Fruit fly (Drosophila melanogaster) whole organism, embryonic: ENCODE results near the gene PCNA2.

ENCODE experiments used
- Awh ChIP-seq: fragments of 200-800 bp; sonication (Bioruptor generic); IDR thresholded peaks from 2 replicates; pipeline ENCODE4, ENCODE4 v1.3.6; 2022; ENCODE audit warnings: missing biosample characterization, missing genetic modification characterization
- C15 ChIP-seq: fragments of 200-800 bp; sonication (Bioruptor generic); IDR thresholded peaks from 3 replicates; pipeline ENCODE4 v1.3.6; 2022; ENCODE audit warnings: missing biosample characterization, missing genetic modification characterization
- CG1024 ChIP-seq: fragments of 200-800 bp; sonication (Bioruptor generic); IDR thresholded peaks from 2 replicates; pipeline ENCODE4 v1.3.6; 2022; ENCODE audit warnings: missing biosample characterization, missing genetic modification characterization
- CG10462 ChIP-seq: fragments of 200-800 bp; sonication (Bioruptor generic); optimal IDR thresholded peaks from 2 replicates; lab custom pipeline; 2016; ENCODE audit warnings: missing biosample characterization, missing genetic modification characterization
- CG13287 ChIP-seq: fragments of 200-800 bp; sonication (Bioruptor generic); IDR thresholded peaks from 2 replicates; pipeline ENCODE4 v1.3.6; 2022; ENCODE audit warnings: missing biosample characterization, missing genetic modification characterization; ENCODE audit not compliant: partially characterized antibody
- CG14050 ChIP-seq: fragments of 200-800 bp; sonication (Bioruptor generic); IDR thresholded peaks from 3 replicates; pipeline ENCODE4 v1.3.6; 2022; ENCODE audit warnings: missing biosample characterization, missing genetic modification characterization
- CG17359 ChIP-seq: fragments of 200-800 bp; sonication (Bioruptor generic); optimal IDR thresholded peaks from 3 replicates; lab custom pipeline; 2018; ENCODE audit warnings: missing biosample characterization, mild to moderate bottlenecking, missing genetic modification characterization, moderate library complexity
- CG18599 ChIP-seq: fragments of 200-800 bp; sonication (Bioruptor generic); optimal IDR thresholded peaks from 3 replicates; lab custom pipeline; 2017; ENCODE audit warnings: missing biosample characterization, missing genetic modification characterization, mild to moderate bottlenecking, moderate library complexity, missing genetic modification reagents
- CG30431 ChIP-seq: fragments of 200-800 bp; sonication (Bioruptor generic); optimal IDR thresholded peaks from 2 replicates; lab custom pipeline; 2017; ENCODE audit warnings: missing biosample characterization, missing genetic modification characterization
- CG32767 ChIP-seq: fragments of 200-800 bp; sonication (Bioruptor generic); IDR thresholded peaks from 2 replicates; pipeline ENCODE4 v1.3.6; 2022; ENCODE audit warnings: missing biosample characterization, missing genetic modification characterization
- CG5245 ChIP-seq: fragments of 200-800 bp; sonication (Bioruptor generic); optimal IDR thresholded peaks from 3 replicates; lab custom pipeline; 2016; ENCODE audit warnings: missing biosample characterization, missing genetic modification characterization
- CG6175 ChIP-seq: fragments of 200-800 bp; sonication (Bioruptor generic); IDR thresholded peaks from 3 replicates; pipeline ENCODE4 v1.3.6; 2022; ENCODE audit warnings: missing biosample characterization, missing genetic modification characterization
- CG9876 ChIP-seq: fragments of 200-800 bp; sonication (Bioruptor generic); optimal IDR thresholded peaks from 2 replicates; lab custom pipeline; 2016; ENCODE audit warnings: missing biosample characterization, missing genetic modification characterization
- Dek ChIP-seq: fragments of 200-800 bp; sonication (Bioruptor generic); optimal IDR thresholded peaks from 3 replicates; lab custom pipeline; 2019; ENCODE audit warnings: missing biosample characterization, mild to moderate bottlenecking, missing genetic modification characterization, moderate library complexity
- Drgx ChIP-seq: fragments of 200-800 bp; sonication (Bioruptor generic); IDR thresholded peaks from 2 replicates; pipeline ENCODE4 v1.3.6; 2022; ENCODE audit warnings: missing biosample characterization, missing genetic modification characterization
- E2f1 ChIP-seq: fragments of 200-800 bp; sonication (Bioruptor generic); IDR thresholded peaks from 2 replicates; pipeline ENCODE4 v1.3.6; 2022; ENCODE audit warnings: missing biosample characterization, missing genetic modification characterization
- E2f2 ChIP-seq: fragments of 200-800 bp; sonication (Bioruptor generic); IDR thresholded peaks from 2 replicates; pipeline ENCODE4 v1.3.6; 2022; ENCODE audit warnings: missing biosample characterization, missing genetic modification characterization
- ERR ChIP-seq: fragments of 200-800 bp; sonication (Bioruptor generic); optimal IDR thresholded peaks from 2 replicates; lab custom pipeline; 2016; ENCODE audit warnings: missing biosample characterization, missing genetic modification characterization
- Gsc ChIP-seq: fragments of 200-800 bp; sonication (Bioruptor generic); IDR thresholded peaks from 2 replicates; pipeline ENCODE4 v1.3.6; 2022; ENCODE audit warnings: missing biosample characterization, missing genetic modification characterization
- H2.0 ChIP-seq: fragments of 200-800 bp; sonication (Bioruptor generic); IDR thresholded peaks from 2 replicates; pipeline ENCODE4 v1.3.6; 2022; ENCODE audit warnings: missing biosample characterization, missing genetic modification characterization
- MBD-R2 ChIP-seq: fragments of 200-800 bp; sonication (Bioruptor generic); IDR thresholded peaks from 2 replicates; pipeline ENCODE4 v1.3.6; 2022; ENCODE audit warnings: missing biosample characterization, missing genetic modification characterization
- Med ChIP-seq: fragments of 200-800 bp; sonication (Bioruptor generic); peaks from one replicate; lab custom pipeline; 2016; ENCODE audit warnings: missing biosample characterization, missing genetic modification characterization, mild to moderate bottlenecking, inconsistent platforms, moderate library complexity
- Meics ChIP-seq: fragments of 200-800 bp; sonication (Bioruptor generic); optimal IDR thresholded peaks from 2 replicates; lab custom pipeline; 2017; ENCODE audit warnings: missing biosample characterization, mild to moderate bottlenecking, missing genetic modification characterization
- Mes4 ChIP-seq: fragments of 200-800 bp; sonication (Bioruptor generic); optimal IDR thresholded peaks from 2 replicates; lab custom pipeline; 2016; ENCODE audit warnings: missing biosample characterization, missing genetic modification characterization
- NC2β ChIP-seq: fragments of 200-800 bp; sonication (Bioruptor generic); optimal IDR thresholded peaks from 2 replicates; lab custom pipeline; 2016; ENCODE audit warnings: missing biosample characterization, missing genetic modification characterization
- Oli ChIP-seq: fragments of 200-800 bp; sonication (Bioruptor generic); optimal IDR thresholded peaks from 2 replicates; lab custom pipeline; 2018; ENCODE audit warnings: missing biosample characterization, mild to moderate bottlenecking, missing genetic modification characterization, moderate library complexity
- Ravus ChIP-seq: fragments of 200-800 bp; sonication (Bioruptor generic); IDR thresholded peaks from 2 replicates; pipeline ENCODE4 v1.3.6; 2022; ENCODE audit warnings: missing biosample characterization, missing genetic modification characterization
- Side ChIP-seq: fragments of 200-800 bp; sonication (Bioruptor generic); optimal IDR thresholded peaks from 2 replicates; lab custom pipeline; 2016; ENCODE audit warnings: missing biosample characterization, missing genetic modification characterization
- br ChIP-seq: fragments of >200 bp; optimal IDR thresholded peaks from 2 replicates; lab custom pipeline; 2017
- dan ChIP-seq: fragments of 200-800 bp; sonication (Bioruptor generic); IDR thresholded peaks from 2 replicates; pipeline ENCODE4 v1.3.6; 2022; ENCODE audit warnings: missing biosample characterization, missing genetic modification characterization
- dati ChIP-seq: fragments of 200-800 bp; sonication (Bioruptor generic); IDR thresholded peaks from 2 replicates; pipeline ENCODE4 v1.3.6; 2022; ENCODE audit warnings: missing biosample characterization, missing genetic modification characterization
- dm ChIP-seq: fragments of 200-800 bp; sonication (Bioruptor generic); optimal IDR thresholded peaks from 3 replicates; lab custom pipeline; 2016; ENCODE audit warnings: missing biosample characterization, missing genetic modification characterization
- esg ChIP-seq: fragments of 200-800 bp; sonication (Bioruptor generic); conservative IDR thresholded peaks from 2 replicates; pipeline ENCODE4 v1.3.6; 2022; ENCODE audit warnings: missing biosample characterization, missing genetic modification characterization
- eve ChIP-seq, 2 experiments: fragments of >200 bp; optimal IDR thresholded peaks; 2 replicates each; lab custom pipeline; 2017; ENCODE audit warnings: missing biosample characterization in 2 of 2, missing genetic modification characterization in 2 of 2
- gsb-n ChIP-seq: fragments of 200-800 bp; sonication (Bioruptor generic); optimal IDR thresholded peaks from 3 replicates; lab custom pipeline; 2018; ENCODE audit warnings: missing biosample characterization, mild to moderate bottlenecking, missing genetic modification characterization
- hkb ChIP-seq, 2 experiments: fragments of 200-800 bp in 1 of 2; fragments of >200 bp in 1 of 2; sonication (Bioruptor generic) in 1 of 2; IDR thresholded peaks in 1 of 2; optimal IDR thresholded peaks in 1 of 2; 2 replicates each; pipeline versions ENCODE4 v1.3.6 to Lab custom; 2017 to 2022; ENCODE audit warnings: missing biosample characterization in 1 of 2, missing genetic modification characterization in 1 of 2
- ind ChIP-seq: fragments of 200-800 bp; sonication (Bioruptor generic); optimal IDR thresholded peaks from 3 replicates; lab custom pipeline; 2016; ENCODE audit warnings: missing biosample characterization, missing genetic modification characterization
- jumu ChIP-seq: fragments of 200-800 bp; sonication (Bioruptor generic); optimal IDR thresholded peaks from 3 replicates; lab custom pipeline; 2016; ENCODE audit warnings: missing biosample characterization, missing genetic modification characterization
- kni ChIP-seq: fragments of 200-800 bp; sonication (Bioruptor generic); optimal IDR thresholded peaks from 3 replicates; lab custom pipeline; 2017; ENCODE audit warnings: mild to moderate bottlenecking, missing biosample characterization, missing genetic modification reagents, missing genetic modification characterization
- lilli ChIP-seq: fragments of 200-800 bp; sonication (Bioruptor generic); optimal IDR thresholded peaks from 3 replicates; lab custom pipeline; 2016; ENCODE audit warnings: missing biosample characterization, missing genetic modification characterization
- oc ChIP-seq: fragments of 200-800 bp; sonication (Bioruptor generic); optimal IDR thresholded peaks from 2 replicates; lab custom pipeline; 2018; ENCODE audit warnings: missing biosample characterization, mild to moderate bottlenecking, missing genetic modification characterization, moderate library complexity
- org-1 ChIP-seq: fragments of 200-800 bp; sonication (Bioruptor generic); optimal IDR thresholded peaks from 2 replicates; lab custom pipeline; 2017; ENCODE audit warnings: missing biosample characterization, missing genetic modification characterization
- p53 ChIP-seq: fragments of 200-800 bp; sonication (Bioruptor generic); optimal IDR thresholded peaks from 2 replicates; lab custom pipeline; 2016; ENCODE audit warnings: missing biosample characterization, missing genetic modification characterization
- scrt ChIP-seq: fragments of 200-800 bp; sonication (Bioruptor generic); optimal IDR thresholded peaks from 2 replicates; lab custom pipeline; 2018; ENCODE audit warnings: missing biosample characterization, mild to moderate bottlenecking, missing genetic modification characterization, moderate library complexity
- tap ChIP-seq: fragments of 200-800 bp; optimal IDR thresholded peaks from 3 replicates; lab custom pipeline; 2019; ENCODE audit warnings: missing biosample characterization, mild to moderate bottlenecking, missing genetic modification characterization, moderate library complexity
- vnd ChIP-seq: fragments of 200-800 bp; sonication (Bioruptor generic); IDR thresholded peaks from 3 replicates; pipeline ENCODE4 v1.3.6; 2022; ENCODE audit warnings: missing biosample characterization, missing genetic modification characterization; ENCODE audit not compliant: partially characterized antibody
- vvl ChIP-seq: fragments of 200-800 bp; sonication (Bioruptor generic); IDR thresholded peaks from 2 replicates; pipeline ENCODE4 v1.3.6; 2022; ENCODE audit warnings: missing biosample characterization, missing genetic modification characterization
- z ChIP-seq: fragments of 200-800 bp; sonication (Bioruptor generic); IDR thresholded peaks from 3 replicates; pipeline ENCODE4 v1.3.6; 2022; ENCODE audit warnings: missing biosample characterization, missing genetic modification characterization
- zfh2 ChIP-seq: fragments of 200-800 bp; sonication (Bioruptor generic); optimal IDR thresholded peaks from 2 replicates; lab custom pipeline; 2016; ENCODE audit warnings: missing biosample characterization, missing genetic modification characterization

The PCNA2 gene

dm6 chr2L:19571574-19572495 lies 12.0 kb downstream of the PCNA2 start (continued):
- TF ChIP-seq dan (no peak), zfh2 (GFP tag; lab: Kevin White, UChicago) (no peak), scrt (GFP tag; lab: Kevin White, UChicago) (peak; percentile 40), Awh (GFP tag; lab: Robert Waterston, UW) (no peak), br (lab: Kevin White, UChicago) (no peak), Drgx (GFP tag; lab: Robert Waterston, UW) (0 out of 2 replicates have a peak, but pooled peaks have one; percentile 43), tap (tag; lab: Kevin White, UChicago) (no peak), CG30431 (GFP tag; lab: Kevin White, UChicago) (no peak), E2f1 (GFP tag; lab: Robert Waterston, UW) (no peak), jumu (GFP tag; lab: Kevin White, UChicago) (no peak), Meics (GFP tag; lab: Kevin White, UChicago) (no peak), MBD-R2 (GFP tag; lab: Robert Waterston, UW) (no peak), Mes4 (GFP tag; lab: Kevin White, UChicago) (no peak), Gsc (GFP tag; lab: Robert Waterston, UW) (no peak), C15 (GFP tag; lab: Robert Waterston, UW) (no peak), dm (GFP tag; lab: Kevin White, UChicago) (no peak)

dm6 chr2L:19570806-19571254 lies 13.0 kb downstream of the PCNA2 start:
- TF ChIP-seq p53 (GFP tag; lab: Kevin White, UChicago) (no peak), Side (GFP tag; lab: Kevin White, UChicago) (no peak), CG18599 (GFP tag; lab: Kevin White, UChicago) (no peak), CG1024 (no peak), E2f2 (GFP tag; lab: Robert Waterston, UW) (no peak), org-1 (GFP tag; lab: Kevin White, UChicago) (no peak), ind (GFP tag; lab: Kevin White, UChicago) (no peak), CG6175 (GFP tag; lab: Robert Waterston, UW) (no peak), lilli (GFP tag; lab: Kevin White, UChicago) (peak; percentile 6), Oli (tag; lab: Kevin White, UChicago) (peak; percentile 9), ERR (GFP tag; lab: Kevin White, UChicago) (no peak), CG13287 (GFP tag; lab: Robert Waterston, UW) (no peak), CG14050 (no peak), Ravus (GFP tag; lab: Robert Waterston, UW) (no peak), Dek (tag; lab: Kevin White, UChicago) (no peak), CG32767 (GFP tag; lab: Robert Waterston, UW) (no peak), kni (GFP tag; lab: Kevin White, UChicago) (peak; percentile 36), NC2β (GFP tag; lab: Kevin White, UChicago) (no peak), dati (no peak), eve (GFP tag; optimal IDR thresholded peaks at IDR 0.05; lab: Kevin White, UChicago) (no peak), CG5245 (GFP tag; lab: Kevin White, UChicago) (no peak), CG9876 (GFP tag; lab: Kevin White, UChicago) (no peak), vnd (no peak), oc (tag; lab: Kevin White, UChicago) (peak; percentile 47), H2.0 (GFP tag; lab: Robert Waterston, UW) (no peak), z (GFP tag; lab: Robert Waterston, UW) (no peak), vvl (GFP tag; lab: Robert Waterston, UW) (peak; percentile 27; the same call in 1 of the 2 replicates), hkb (optimal IDR thresholded peaks at IDR 0.05; lab: Kevin White, UChicago) (no peak), hkb (GFP tag; IDR thresholded peaks at IDR 0.05; lab: Robert Waterston, UW) (0 out of 2 replicates have a peak, but pooled peaks have one; percentile 10), Med (peak; percentile 81), gsb-n (tag; lab: Kevin White, UChicago) (peak; percentile 21), CG10462 (GFP tag; lab: Kevin White, UChicago) (no peak), esg (GFP tag; lab: Robert Waterston, UW) (no peak), CG17359 (tag; lab: Kevin White, UChicago) (peak; percentile 22), Drgx (GFP tag; lab: Robert Waterston, UW) (0 out of 2 replicates have a peak, but pooled peaks have one; percentile 34)
